Worm (Caenorhabditis elegans) whole organism, young adult: ENCODE results near the gene grp-1.
A peak's percentile ranks its signal among the peaks of the same experiment; 100 is the strongest.

Source experiments
- B0019.2 ChIP-seq: fragments of 200-800 bp; sonication (Bioruptor generic); conservative IDR thresholded peaks from 2 replicates; pipeline ENCODE4 v1.3.6; 2022; ENCODE audit warnings: missing genetic modification reagents, missing genetic modification characterization, missing compliant biosample characterization
- B0261.1 ChIP-seq: sonication (generic microtip); optimal IDR thresholded peaks from 2 replicates; lab custom pipeline; 2016; ENCODE audit warnings: mild to moderate bottlenecking, missing genetic modification characterization, moderate library complexity, missing compliant biosample characterization
- B0336.3 ChIP-seq: fragments of 200-800 bp; sonication (Bioruptor generic); IDR thresholded peaks from 2 replicates; pipeline ENCODE4 v1.3.6; 2022; ENCODE audit warnings: missing genetic modification characterization, missing compliant biosample characterization
- C17E4.6 ChIP-seq: fragments of 200-800 bp; sonication (Bioruptor generic); IDR thresholded peaks from 2 replicates; pipeline ENCODE4 v1.3.6; 2022; ENCODE audit warnings: missing genetic modification reagents, missing genetic modification characterization, missing compliant biosample characterization
- F10E7.11 ChIP-seq: sonication (generic microtip); optimal IDR thresholded peaks from 2 replicates; lab custom pipeline; 2017; ENCODE audit warnings: mild to moderate bottlenecking, missing genetic modification characterization, moderate library complexity, missing compliant biosample characterization
- F33H1.4 ChIP-seq: fragments of 200-800 bp; sonication (Bioruptor generic); IDR thresholded peaks from 2 replicates; pipeline ENCODE4 v1.3.6; 2022; ENCODE audit warnings: missing genetic modification reagents, missing genetic modification characterization, missing compliant biosample characterization
- F39B2.1 ChIP-seq: fragments of 200-800 bp; sonication (Bioruptor generic); IDR thresholded peaks from 2 replicates; pipeline ENCODE4 v1.3.6; 2022; ENCODE audit warnings: missing genetic modification reagents, missing genetic modification characterization, missing compliant biosample characterization
- F52B5.7 ChIP-seq: sonication (generic microtip); optimal IDR thresholded peaks from 2 replicates; lab custom pipeline; 2016; ENCODE audit warnings: mild to moderate bottlenecking, missing genetic modification characterization, missing compliant biosample characterization
- F57A8.1 ChIP-seq: fragments of 200-800 bp; sonication (Bioruptor generic); optimal IDR thresholded peaks from 2 replicates; lab custom pipeline; 2018; ENCODE audit warnings: mild to moderate bottlenecking, missing genetic modification characterization, moderate library complexity, missing compliant biosample characterization
- T07F8.4 ChIP-seq: sonication (generic microtip); optimal IDR thresholded peaks from 2 replicates; lab custom pipeline; 2016; ENCODE audit warnings: mild to moderate bottlenecking, missing genetic modification characterization, moderate library complexity, missing compliant biosample characterization
- Y53F4B.3 ChIP-seq: fragments of 200-800 bp; sonication (Bioruptor generic); IDR thresholded peaks from 2 replicates; pipeline ENCODE4 v1.3.6; 2022; ENCODE audit warnings: missing genetic modification reagents, missing genetic modification characterization, missing compliant biosample characterization
- Y53G8AR.9 ChIP-seq: fragments of 200-800 bp; sonication (Bioruptor generic); conservative IDR thresholded peaks from 2 replicates; pipeline ENCODE4 v1.3.6; 2022; ENCODE audit warnings: missing genetic modification reagents, missing genetic modification characterization, missing compliant biosample characterization
- Y67H2A.10 ChIP-seq: fragments of 200-800 bp; sonication (Bioruptor generic); conservative IDR thresholded peaks from 2 replicates; pipeline ENCODE4 v1.3.6; 2022; ENCODE audit warnings: missing genetic modification reagents, missing genetic modification characterization, missing compliant biosample characterization
- Y79H2A.3 ChIP-seq: fragments of 200-800 bp; sonication (Bioruptor generic); conservative IDR thresholded peaks from 2 replicates; pipeline ENCODE4 v1.3.6; 2022; ENCODE audit warnings: missing genetic modification reagents, missing genetic modification characterization, missing compliant biosample characterization
- akir-1 ChIP-seq: fragments of 200-800 bp; sonication (Bioruptor generic); optimal IDR thresholded peaks from 2 replicates; lab custom pipeline; 2018; ENCODE audit warnings: mild to moderate bottlenecking, missing genetic modification characterization, moderate library complexity, missing compliant biosample characterization
- aptf-3 ChIP-seq: fragments of 200-800 bp; sonication (Bioruptor generic); IDR thresholded peaks from 2 replicates; pipeline ENCODE4 v1.3.6; 2022; ENCODE audit warnings: missing genetic modification characterization, missing compliant biosample characterization
- athp-1 ChIP-seq: sonication (generic microtip); optimal IDR thresholded peaks from 2 replicates; lab custom pipeline; 2017; ENCODE audit warnings: mild to moderate bottlenecking, missing genetic modification characterization, missing compliant biosample characterization
- ccch-3 ChIP-seq: fragments of 200-800 bp; sonication (Bioruptor generic); optimal IDR thresholded peaks from 2 replicates; lab custom pipeline; 2018; ENCODE audit warnings: mild to moderate bottlenecking, missing genetic modification characterization, missing compliant biosample characterization
- cebp-2 ChIP-seq: fragments of 200-800 bp; sonication (Bioruptor generic); IDR thresholded peaks from 2 replicates; pipeline ENCODE4 v1.3.6; 2022; ENCODE audit warnings: missing genetic modification characterization, missing compliant biosample characterization
- ceh-100 ChIP-seq: fragments of 200-800 bp; sonication (Bioruptor generic); IDR thresholded peaks from 2 replicates; pipeline ENCODE4 v1.3.6; 2022; ENCODE audit warnings: missing genetic modification reagents, missing genetic modification characterization, missing compliant biosample characterization
- ceh-58 ChIP-seq: fragments of 200-800 bp; sonication (Bioruptor generic); IDR thresholded peaks from 2 replicates; pipeline ENCODE4 v1.3.6; 2022; ENCODE audit warnings: missing genetic modification characterization, missing compliant biosample characterization
- ceh-79 ChIP-seq: sonication (generic microtip); optimal IDR thresholded peaks from 2 replicates; lab custom pipeline; 2017; ENCODE audit warnings: mild to moderate bottlenecking, missing genetic modification characterization, missing compliant biosample characterization
- dpff-1 ChIP-seq: sonication (generic microtip); optimal IDR thresholded peaks from 2 replicates; lab custom pipeline; 2017; ENCODE audit warnings: mild to moderate bottlenecking, missing genetic modification characterization, missing compliant biosample characterization
- egrh-3 ChIP-seq: fragments of 200-800 bp; sonication (Bioruptor generic); IDR thresholded peaks from 2 replicates; pipeline ENCODE4 v1.3.6; 2022; ENCODE audit warnings: missing genetic modification reagents, missing genetic modification characterization, missing compliant biosample characterization
- hmg-1.2 ChIP-seq: fragments of 200-800 bp; sonication (Bioruptor generic); IDR thresholded peaks from 2 replicates; pipeline ENCODE4 v1.3.6; 2022; ENCODE audit warnings: missing genetic modification reagents, missing genetic modification characterization, missing compliant biosample characterization
- hrde-1 ChIP-seq: sonication (generic microtip); optimal IDR thresholded peaks from 2 replicates; lab custom pipeline; 2016; ENCODE audit warnings: missing genetic modification characterization, mild to moderate bottlenecking, missing compliant biosample characterization, moderate library complexity, missing genotype, missing genetic modification reagents, borderline replicate concordance
- hsf-1 ChIP-seq: fragments of 200-800 bp; sonication (Bioruptor generic); IDR thresholded peaks from 2 replicates; pipeline ENCODE4 v1.3.6; 2022; ENCODE audit warnings: missing genetic modification reagents, missing genetic modification characterization, missing compliant biosample characterization
- let-607 ChIP-seq, 2 experiments: fragments of 200-800 bp in 1 of 2; sonication (Bioruptor generic) in 1 of 2; sonication (generic microtip) in 1 of 2; optimal IDR thresholded peaks; 2 replicates each; lab custom pipeline; 2016 to 2018; ENCODE audit warnings: mild to moderate bottlenecking in 2 of 2, missing compliant biosample characterization in 2 of 2, missing genetic modification characterization in 2 of 2, moderate library complexity in 2 of 2, missing genotype in 1 of 2
- lin-35 ChIP-seq, 3 experiments: fragments of 150-350 bp in 2 of 3; sonication (generic microtip) in 1 of 3; optimal IDR thresholded peaks; 2 replicates each; lab custom pipeline; 2014 to 2018; ENCODE audit warnings: missing biosample characterization in 3 of 3, missing genetic modification characterization in 3 of 3, missing genetic modification reagents in 3 of 3
- lsl-1 ChIP-seq: fragments of 200-800 bp; sonication (Bioruptor generic); optimal IDR thresholded peaks from 2 replicates; lab custom pipeline; 2018; ENCODE audit warnings: mild to moderate bottlenecking, missing genetic modification characterization, moderate library complexity, missing compliant biosample characterization
- lsy-27 ChIP-seq: sonication (generic microtip); optimal IDR thresholded peaks from 2 replicates; lab custom pipeline; 2017; ENCODE audit warnings: missing genetic modification characterization, mild to moderate bottlenecking, missing compliant biosample characterization, antibody characterized with exemption, missing genotype, borderline replicate concordance; ENCODE audit not compliant: insufficient read depth
- mel-28 ChIP-seq: sonication (generic microtip); optimal IDR thresholded peaks from 2 replicates; lab custom pipeline; 2016; ENCODE audit warnings: borderline replicate concordance, mild to moderate bottlenecking, missing genetic modification characterization, missing compliant biosample characterization
- pbrm-1 ChIP-seq: fragments of 200-800 bp; sonication (Bioruptor generic); IDR thresholded peaks from 2 replicates; pipeline ENCODE4 v1.3.6; 2022; ENCODE audit warnings: missing genetic modification reagents, missing genetic modification characterization, missing compliant biosample characterization
- repo-1 ChIP-seq: sonication (generic microtip); optimal IDR thresholded peaks from 2 replicates; lab custom pipeline; 2017; ENCODE audit warnings: mild to moderate bottlenecking, missing genetic modification characterization, missing compliant biosample characterization
- rpc-1 ChIP-seq, 2 experiments: fragments of 150-350 bp in 1 of 2; sonication (generic microtip) in 1 of 2; optimal IDR thresholded peaks; 2 replicates each; lab custom pipeline; 2014 to 2018; ENCODE audit warnings: missing biosample characterization in 1 of 2, missing genetic modification characterization in 1 of 2, missing genetic modification reagents in 1 of 2, missing genotype in 1 of 2
- sdz-38 ChIP-seq: sonication (generic microtip); optimal IDR thresholded peaks from 2 replicates; lab custom pipeline; 2016; ENCODE audit warnings: missing genotype, missing genetic modification characterization, missing compliant biosample characterization
- sea-2 ChIP-seq: fragments of 200-800 bp; sonication (Bioruptor generic); IDR thresholded peaks from 2 replicates; pipeline ENCODE4 v1.3.6; 2022; ENCODE audit warnings: missing genetic modification characterization, missing compliant biosample characterization
- snpc-1.3 ChIP-seq: sonication (generic microtip); optimal IDR thresholded peaks from 2 replicates; lab custom pipeline; 2017; ENCODE audit warnings: missing genetic modification characterization, mild to moderate bottlenecking, missing compliant biosample characterization, antibody characterized with exemption, moderate library complexity, missing genotype, missing genetic modification reagents; ENCODE audit not compliant: insufficient read depth
- unc-62 ChIP-seq: fragments of 150-350 bp; optimal IDR thresholded peaks from 2 replicates; lab custom pipeline; 2014; ENCODE audit warnings: missing biosample characterization, missing genetic modification reagents, missing genetic modification characterization
- xnd-1 ChIP-seq: sonication (generic microtip); optimal IDR thresholded peaks from 2 replicates; lab custom pipeline; 2016; ENCODE audit warnings: missing genotype, missing genetic modification reagents, missing genetic modification characterization, missing compliant biosample characterization
- zfh-2 ChIP-seq: fragments of 200-800 bp; sonication (Bioruptor generic); conservative IDR thresholded peaks from 2 replicates; pipeline ENCODE4 v1.3.6; 2022; ENCODE audit warnings: missing genetic modification reagents, missing genetic modification characterization, missing compliant biosample characterization
- zim-3 ChIP-seq: sonication (generic microtip); optimal IDR thresholded peaks from 2 replicates; lab custom pipeline; 2017; ENCODE audit warnings: mild to moderate bottlenecking, missing genetic modification characterization, moderate library complexity, missing compliant biosample characterization
- ztf-18 ChIP-seq: sonication (generic microtip); optimal IDR thresholded peaks from 2 replicates; lab custom pipeline; 2016; ENCODE audit warnings: missing genotype, mild to moderate bottlenecking, missing genetic modification characterization, missing compliant biosample characterization
- ztf-26 ChIP-seq: sonication (generic microtip); optimal IDR thresholded peaks from 2 replicates; lab custom pipeline; 2017; ENCODE audit warnings: missing genetic modification characterization, missing compliant biosample characterization
- ztf-6 ChIP-seq: fragments of 200-800 bp; sonication (Bioruptor generic); IDR thresholded peaks from 2 replicates; pipeline ENCODE4 v1.3.6; 2022; ENCODE audit warnings: missing genetic modification reagents, missing genetic modification characterization, missing compliant biosample characterization

grp-1 gene

DNA sequence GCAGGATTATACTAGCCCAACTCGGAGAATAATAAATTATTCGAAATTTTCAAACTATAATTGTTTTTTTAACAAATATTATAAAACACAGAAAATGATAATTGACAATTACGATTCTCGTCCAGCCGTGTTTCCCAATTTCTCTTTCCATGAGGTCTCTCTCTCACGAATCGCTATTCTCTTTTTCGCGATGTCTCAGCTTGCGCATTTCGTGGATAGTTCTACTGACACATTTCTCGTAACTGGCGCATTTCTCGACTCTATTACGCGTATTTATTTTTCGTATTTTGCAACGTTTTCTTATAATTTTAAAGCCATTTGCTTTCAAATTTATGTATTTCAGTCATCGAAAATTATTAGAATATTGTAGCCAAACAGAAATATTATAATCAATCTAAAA, 41.7 kb upstream of the grp-1 start (continued):
- TF ChIP-seq cebp-2 (GFP tag; lab: Robert Waterston, UW) (no peak), snpc-1.3 (tag; lab: Kevin White, UChicago) (peak; percentile 89), athp-1 (tag; lab: Kevin White, UChicago) (peak; percentile 98), ceh-100 (peak; percentile 100), mel-28 (tag; lab: Kevin White, UChicago) (peak; percentile 77), Y79H2A.3 (GFP tag; lab: Robert Waterston, UW) (peak; percentile 98), F57A8.1 (no peak), egrh-3 (GFP tag; lab: Robert Waterston, UW) (peak; percentile 90), B0336.3 (GFP tag; lab: Robert Waterston, UW) (peak; percentile 90; the same call in 1 of the 2 replicates), sea-2 (GFP tag; lab: Robert Waterston, UW) (no peak), zfh-2 (no peak), ztf-26 (tag; lab: Kevin White, UChicago) (peak; percentile 87), Y53F4B.3 (GFP tag; lab: Robert Waterston, UW) (peak; percentile 96), F10E7.11 (tag; lab: Kevin White, UChicago) (peak; percentile 38), ceh-58 (GFP tag; lab: Robert Waterston, UW) (no peak), ztf-6 (GFP tag; lab: Robert Waterston, UW) (peak; percentile 99), ccch-3 (GFP tag; lab: Kevin White, UChicago) (peak; percentile 100), B0019.2 (GFP tag; lab: Robert Waterston, UW) (peak; percentile 94), let-607 (tag; optimal IDR thresholded peaks at IDR 0.05; lab: Kevin White, UChicago) (peak; percentile 84 to 91), akir-1 (GFP tag; lab: Kevin White, UChicago) (peak; percentile 95), hrde-1 (tag; lab: Kevin White, UChicago) (peak; percentile 93), dpff-1 (no peak), B0261.1 (peak; percentile 51), Y67H2A.10 (GFP tag; lab: Robert Waterston, UW) (peak; percentile 98), pbrm-1 (GFP tag; lab: Robert Waterston, UW) (peak; percentile 98), hmg-1.2 (GFP tag; lab: Robert Waterston, UW) (peak; percentile 88), F52B5.7 (tag; lab: Kevin White, UChicago) (no peak), lsy-27 (peak; percentile 37), lsl-1 (peak; percentile 91), unc-62 (GFP tag; lab: Kevin White, UChicago) (peak; percentile 71)

DNA sequence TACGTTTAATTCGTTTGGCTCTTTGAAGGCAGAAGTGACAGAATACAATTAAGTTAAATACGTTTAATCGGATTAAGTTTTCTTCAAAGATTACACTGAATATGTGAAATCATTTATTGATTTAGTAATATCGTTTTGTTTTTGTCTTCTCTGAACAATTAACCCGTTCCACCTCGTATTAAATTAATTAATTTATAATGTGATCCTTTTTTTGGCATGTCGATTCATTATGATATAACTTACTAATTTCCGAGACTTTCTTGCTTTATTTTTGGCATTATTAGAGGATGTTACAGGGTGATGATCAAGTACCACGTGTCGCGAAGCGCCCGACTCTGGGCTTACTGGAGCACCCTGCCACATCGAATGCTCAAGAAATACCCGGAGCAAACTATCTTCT, 41.3 kb upstream of the grp-1 start, which contains the start of gene K12H4.5:
Gene K12H4.5, plus strand, starts transcription at position 301 of the 400 bp plus-strand sequence.
- TF ChIP-seq ceh-79 = no peak

DNA sequence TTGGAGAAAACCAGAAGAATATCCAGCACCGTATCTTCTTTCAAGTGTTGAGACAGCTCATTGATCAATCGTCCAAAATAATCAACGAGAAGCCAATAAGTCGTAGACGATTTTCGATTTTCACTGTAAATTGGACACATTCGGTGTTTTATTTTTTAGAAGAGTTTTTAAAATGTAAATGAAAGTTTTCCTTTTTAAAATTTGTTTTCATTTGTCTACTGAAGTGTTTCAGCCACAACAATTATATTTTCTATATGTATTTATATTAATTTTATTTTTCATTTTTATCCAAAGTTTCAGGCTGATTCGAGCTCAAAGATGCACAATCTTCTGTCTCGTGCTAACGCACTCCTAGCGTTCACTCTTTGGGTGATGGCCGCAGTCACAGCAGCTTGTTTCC, 40.8 kb upstream of the grp-1 start, which contains the start of gene spcs-3:
Gene spcs-3, plus strand, starts transcription at position 301 of the 400 bp plus-strand sequence.
- TF ChIP-seq lin-35 (GFP tag; optimal IDR thresholded peaks at IDR 0.05; lab: Kevin White, UChicago) (no peak), B0336.3 (GFP tag; lab: Robert Waterston, UW) (0 out of 2 replicates have a peak, but pooled peaks have one; percentile 22), F39B2.1 (GFP tag; lab: Robert Waterston, UW) (no peak)
- TF ChIP-seq, all 124 proteins: peak for 1

DNA sequence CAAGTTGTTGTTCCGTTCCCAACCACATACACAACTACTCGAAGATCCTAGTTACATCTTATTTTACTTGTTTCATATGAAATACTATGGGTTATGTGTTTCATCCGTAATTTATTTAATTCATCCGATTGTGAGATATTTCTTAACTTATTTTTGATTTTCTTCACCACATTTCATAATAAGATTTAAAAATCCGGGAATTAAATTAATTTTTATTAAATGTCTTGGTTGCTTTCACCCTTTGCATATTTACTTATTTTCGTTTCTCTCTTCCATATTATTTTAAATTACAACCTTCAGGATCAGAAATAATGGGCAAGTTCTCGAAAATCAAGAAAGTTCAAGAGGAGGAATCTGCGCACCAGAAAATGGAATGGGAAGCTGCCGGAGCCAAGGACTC, 39.8 kb upstream of the grp-1 start, which contains the start of gene K12H4.3:
Gene K12H4.3, plus strand, starts transcription at position 301 of the 400 bp plus-strand sequence.
- no peak for TF ChIP-seq T07F8.4 (tag; lab: Kevin White, UChicago)
- TF ChIP-seq sdz-38 (tag; lab: Kevin White, UChicago) = no peak
- TF ChIP-seq F10E7.11 (tag; lab: Kevin White, UChicago) = no peak
- TF ChIP-seq C17E4.6 (GFP tag; lab: Robert Waterston, UW) = no peak
- no peak for TF ChIP-seq Y53G8AR.9 (GFP tag; lab: Robert Waterston, UW)
- TF ChIP-seq zim-3 (tag; lab: Kevin White, UChicago) = no peak
- TF ChIP-seq F33H1.4 = no peak
- no peak for TF ChIP-seq hsf-1
- no peak for TF ChIP-seq aptf-3 (GFP tag; lab: Robert Waterston, UW)
- TF ChIP-seq ztf-18 (tag; lab: Kevin White, UChicago) = no peak
- no peak for TF ChIP-seq xnd-1 (tag; lab: Kevin White, UChicago)
- TF ChIP-seq rpc-1 (optimal IDR thresholded peaks at IDR 0.05; lab: Kevin White, UChicago) = no peak
- TF ChIP-seq rpc-1 (tag; optimal IDR thresholded peaks at IDR 0.05; lab: Kevin White, UChicago) = no peak
- no peak for TF ChIP-seq repo-1 (tag; lab: Kevin White, UChicago)
